Fruit fly (Drosophila melanogaster) Kc167 (cell line): ENCODE measurements around the gene erm.

Source experiments
- Myc ChIP-seq: fragments of >200 bp; optimal IDR thresholded peaks from 2 replicates; lab custom pipeline; 2017; ENCODE audit warnings: missing external identifiers
- Sin3A ChIP-seq: fragments of >200 bp; optimal IDR thresholded peaks from 2 replicates; lab custom pipeline; 2018; ENCODE audit warnings: missing external identifiers
- h ChIP-seq: fragments of >200 bp; optimal IDR thresholded peaks from 3 replicates; lab custom pipeline; 2018; ENCODE audit warnings: missing external identifiers
- insv ChIP-seq: fragments of >200 bp; optimal IDR thresholded peaks from 3 replicates; lab custom pipeline; 2018; ENCODE audit warnings: missing external identifiers
- psq ChIP-seq: fragments of >200 bp; optimal IDR thresholded peaks from 2 replicates; lab custom pipeline; 2017; ENCODE audit warnings: missing external identifiers
- ttk ChIP-seq: sonication (Bioruptor generic); optimal IDR thresholded peaks from 2 replicates; lab custom pipeline; 2017; ENCODE audit warnings: missing external identifiers

The erm gene

DNA sequence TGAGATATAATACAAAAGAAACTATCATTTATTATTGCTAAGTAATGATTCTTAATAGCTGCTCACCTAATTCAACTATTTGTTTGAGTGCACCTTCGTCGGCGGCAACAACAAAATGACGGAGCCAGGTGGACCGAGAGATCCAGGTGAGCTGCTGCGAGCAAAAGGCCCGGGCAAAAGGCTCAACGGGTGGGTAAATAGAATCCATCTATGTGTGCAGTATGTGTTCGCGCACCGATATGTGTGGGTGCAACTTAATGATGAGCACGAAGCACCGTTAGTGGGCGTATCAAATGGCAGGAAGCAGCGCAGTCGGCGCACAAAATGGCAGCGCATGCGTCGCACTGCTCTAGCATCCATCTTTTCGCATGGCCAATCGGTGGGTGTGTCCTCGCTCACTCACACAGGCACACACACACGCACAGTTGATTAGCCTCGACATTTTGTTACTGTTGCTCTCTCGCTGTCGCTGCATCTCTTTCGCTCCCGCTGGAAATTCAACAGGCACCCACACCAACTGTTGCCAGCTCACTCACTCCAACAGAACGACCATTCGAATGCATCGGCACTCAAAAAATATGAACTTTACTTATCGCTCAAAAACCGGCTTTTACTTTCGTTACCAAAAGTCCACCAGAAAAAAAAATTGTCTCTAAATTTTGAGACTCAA is 2.4 kb upstream of the erm start:
- TF ChIP-seq Myc (lab: Kevin White, UChicago) (no peak), h (lab: Kevin White, UChicago) (no peak), insv (no peak)

DNA sequence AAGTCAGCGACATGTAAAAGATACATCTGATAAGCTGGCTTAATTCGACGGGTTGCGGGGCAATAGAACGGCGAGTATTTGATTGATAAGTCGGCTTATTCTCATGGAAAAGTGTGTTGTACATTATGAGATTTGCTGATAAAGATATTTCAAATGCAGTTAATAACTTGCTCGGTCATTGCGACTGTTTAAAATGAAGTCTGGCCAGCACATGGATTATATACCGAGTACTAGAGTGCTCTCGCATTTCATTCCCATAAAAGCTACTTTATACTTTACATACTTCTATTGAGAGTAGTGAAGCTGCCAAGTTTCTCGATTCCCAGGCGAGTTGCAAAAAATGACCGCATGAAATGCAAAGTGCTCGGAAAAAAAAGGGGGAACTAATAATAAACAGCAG is 2.3 kb downstream of the erm start:
- TF ChIP-seq h (lab: Kevin White, UChicago) (no peak), Myc (lab: Kevin White, UChicago) (no peak), ttk (lab: Kevin White, UChicago) (no peak), insv (no peak), Sin3A (lab: Kevin White, UChicago) (no peak), psq (no peak)

DNA sequence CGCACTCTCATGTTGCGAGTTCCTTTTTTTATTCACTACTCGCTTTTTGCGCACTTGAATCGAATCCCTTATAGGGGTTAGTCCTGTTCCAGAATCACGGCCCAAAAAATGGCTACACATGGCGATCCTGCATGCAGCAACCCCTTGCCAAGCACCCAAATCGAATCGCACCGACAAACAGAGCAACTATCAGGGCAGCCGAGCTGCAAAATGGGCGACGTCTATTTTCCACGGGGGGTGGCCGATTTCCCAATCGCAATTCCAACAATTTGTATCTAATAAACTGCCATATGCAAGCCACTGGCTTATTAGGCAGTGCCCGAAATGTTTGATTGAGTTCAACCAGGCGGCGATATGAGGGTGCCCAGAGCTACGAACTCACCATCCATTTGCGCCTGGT is 2.9 kb downstream of the erm start:
- no peak for TF ChIP-seq Sin3A (lab: Kevin White, UChicago)
- no peak for TF ChIP-seq ttk (lab: Kevin White, UChicago)
- no peak for TF ChIP-seq insv
- no peak for TF ChIP-seq Myc (lab: Kevin White, UChicago)
- TF ChIP-seq psq = no peak
- no peak for TF ChIP-seq h (lab: Kevin White, UChicago)

DNA sequence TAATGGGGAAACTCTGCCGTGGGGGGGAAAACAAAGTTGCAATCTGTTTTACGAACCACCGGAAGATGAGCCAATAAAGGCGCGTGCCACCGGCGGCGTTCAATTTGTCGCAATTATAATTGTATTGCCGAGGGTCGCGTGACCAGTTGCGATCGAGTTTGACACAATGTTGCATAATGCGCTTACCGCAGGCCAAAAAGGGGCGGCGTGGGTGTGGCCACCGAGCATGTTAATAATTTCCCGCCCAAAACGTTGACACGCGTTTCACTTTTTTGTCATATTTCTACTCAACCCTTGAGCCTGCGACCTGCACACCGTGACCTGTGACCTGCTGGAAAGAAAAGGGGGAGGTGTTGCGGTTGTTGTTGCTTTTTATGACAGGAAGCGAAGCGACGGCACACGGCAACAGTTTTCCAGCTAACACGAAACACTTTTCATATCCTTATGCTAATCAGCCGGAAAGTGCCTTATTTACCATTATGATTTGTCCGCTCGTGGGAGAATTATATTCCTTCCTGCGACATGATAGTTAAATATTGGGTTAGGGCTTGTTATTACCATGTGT is 8.1 kb downstream of the erm start:
- no peak for TF ChIP-seq psq
- TF ChIP-seq h (lab: Kevin White, UChicago) = no peak
- TF ChIP-seq Sin3A (lab: Kevin White, UChicago) = no peak
- no peak for TF ChIP-seq ttk (lab: Kevin White, UChicago)
- TF ChIP-seq insv = no peak
- no peak for TF ChIP-seq Myc (lab: Kevin White, UChicago)

DNA sequence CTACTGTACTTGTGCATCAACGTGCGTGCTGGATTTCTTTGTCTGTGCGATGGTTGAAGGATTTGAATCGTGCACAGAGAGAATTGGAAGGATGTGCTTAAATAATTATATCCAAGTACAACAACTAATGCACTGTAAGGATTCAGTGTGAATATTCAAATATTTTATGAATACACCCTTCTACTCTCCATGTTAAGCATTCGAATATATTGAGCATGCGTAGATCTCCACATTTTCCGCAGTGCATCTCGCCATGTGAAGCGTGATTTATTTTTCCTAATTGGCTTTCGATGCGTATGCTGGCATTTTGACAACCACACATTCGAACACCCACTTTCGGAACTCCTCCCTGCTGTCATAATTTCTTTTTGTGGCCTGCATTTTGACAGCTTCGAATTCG is 10.1 kb downstream of the erm start:
- TF ChIP-seq h (lab: Kevin White, UChicago) = no peak
- TF ChIP-seq psq = no peak
- no peak for TF ChIP-seq insv
- no peak for TF ChIP-seq ttk (lab: Kevin White, UChicago)
- TF ChIP-seq Myc (lab: Kevin White, UChicago) = no peak
- TF ChIP-seq Sin3A (lab: Kevin White, UChicago) = no peak

DNA sequence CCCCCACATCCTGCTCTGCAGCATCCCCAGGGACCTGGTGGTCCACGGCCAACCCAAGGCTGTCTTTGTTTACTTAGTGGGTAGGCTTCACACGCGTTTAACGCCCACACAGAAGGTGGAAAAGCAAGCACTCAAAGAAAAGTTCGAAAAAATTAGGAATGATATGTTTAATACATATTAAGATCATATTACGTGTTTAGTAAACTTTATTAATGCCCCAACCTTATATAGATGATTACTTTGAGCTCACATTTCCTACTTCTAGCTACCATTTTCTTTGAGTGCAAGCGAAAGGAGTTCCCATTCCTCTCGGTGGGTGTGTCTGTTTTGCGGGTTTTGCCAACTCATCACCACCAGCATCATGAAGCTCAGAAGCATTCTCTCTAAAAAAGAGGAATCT is 10.7 kb downstream of the erm start:
- TF ChIP-seq h (lab: Kevin White, UChicago) (no peak), ttk (lab: Kevin White, UChicago) (no peak), Myc (lab: Kevin White, UChicago) (no peak), Sin3A (lab: Kevin White, UChicago) (no peak), psq (no peak), insv (no peak)

DNA sequence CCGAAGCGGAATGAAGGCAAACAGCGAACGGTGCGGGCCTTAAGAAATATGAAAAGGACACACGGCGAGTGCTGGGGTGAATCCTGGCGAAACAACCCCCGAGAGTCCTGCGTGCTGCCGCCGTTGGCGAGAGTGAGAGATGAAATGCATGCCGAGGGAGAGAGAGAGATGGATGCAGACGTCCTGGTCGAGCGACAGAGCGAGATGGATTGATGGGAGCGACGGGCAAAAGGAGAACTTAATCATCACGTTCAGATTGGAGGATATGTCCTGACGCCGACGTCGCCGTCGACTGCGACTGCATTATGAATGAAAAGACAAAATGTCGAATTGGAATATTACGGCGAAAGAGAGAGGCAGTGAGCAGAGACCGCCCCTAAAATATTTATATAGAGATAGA is 15.6 kb downstream of the erm start:
- TF ChIP-seq insv (no peak), h (lab: Kevin White, UChicago) (no peak)

DNA sequence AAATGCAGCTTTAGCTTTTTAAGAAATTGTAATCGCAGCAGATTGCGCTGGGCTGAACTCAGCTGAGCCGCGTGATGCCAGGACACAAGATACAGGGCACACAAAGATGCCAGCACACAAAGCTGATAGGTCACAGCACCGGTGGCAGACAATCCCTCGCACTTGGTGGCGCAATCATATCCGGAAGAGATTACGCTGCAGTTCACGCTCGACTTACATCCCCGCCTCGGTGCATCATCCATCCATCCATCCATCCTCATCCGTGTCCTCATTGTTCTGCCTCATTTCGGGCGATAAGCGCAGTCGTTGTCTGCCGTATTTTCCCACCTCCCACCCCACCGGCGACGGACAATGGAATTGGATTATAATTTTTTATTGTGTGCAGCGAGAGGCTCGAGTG is 22.2 kb downstream of the erm start:
- no peak for TF ChIP-seq ttk (lab: Kevin White, UChicago)
- TF ChIP-seq insv = no peak
- no peak for TF ChIP-seq Sin3A (lab: Kevin White, UChicago)

DNA sequence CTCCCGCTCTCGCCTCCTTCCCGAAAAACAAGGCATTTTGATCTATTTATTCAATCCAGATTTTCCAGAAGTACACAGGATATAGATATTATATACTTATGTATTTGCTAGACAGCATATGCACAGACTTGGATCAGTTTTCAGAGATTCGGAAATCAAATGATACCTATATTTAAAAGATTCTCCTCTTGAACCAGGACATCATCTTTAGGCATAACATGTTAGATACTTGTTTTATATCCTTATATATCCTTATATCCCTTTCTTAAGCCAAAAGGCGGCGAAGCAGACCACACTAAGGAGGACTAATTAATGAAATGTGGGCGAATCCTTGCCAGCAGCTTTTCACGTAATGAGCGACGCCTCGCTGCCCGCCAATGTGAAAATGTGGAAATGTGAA is 23.5 kb downstream of the erm start, which contains the start of gene CG33673:
CG33673 (minus strand) TSS at position 101 of the 400 bp plus-strand sequence.
- no peak for TF ChIP-seq h (lab: Kevin White, UChicago)
- TF ChIP-seq ttk (lab: Kevin White, UChicago) = no peak
- TF ChIP-seq insv = no peak
- TF ChIP-seq Sin3A (lab: Kevin White, UChicago) = no peak
- no peak for TF ChIP-seq Myc (lab: Kevin White, UChicago)
- TF ChIP-seq psq = no peak

DNA sequence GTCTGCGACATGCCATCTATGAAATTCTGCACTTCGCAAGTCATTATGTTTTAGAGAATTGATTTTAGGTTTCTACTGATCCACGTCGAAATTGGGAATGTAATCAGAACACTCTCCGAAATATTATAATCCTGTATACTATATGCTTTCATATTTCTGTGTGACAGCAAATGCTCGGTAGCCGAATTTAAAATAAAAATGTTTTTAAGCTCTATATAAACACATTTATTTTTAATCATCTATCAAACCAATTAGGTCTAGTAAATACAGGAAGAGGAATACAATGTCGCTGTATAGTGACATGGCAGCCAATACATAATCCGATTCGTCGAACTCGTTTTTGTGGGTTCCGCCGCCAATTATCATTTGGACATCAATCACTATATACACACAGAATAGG is 24.6 kb downstream of the erm start, which contains the start of gene CG15357:
CG15357 (minus strand) TSS at position 101 of the 400 bp plus-strand sequence.
- no peak for TF ChIP-seq ttk (lab: Kevin White, UChicago)
- no peak for TF ChIP-seq Sin3A (lab: Kevin White, UChicago)
- no peak for TF ChIP-seq Myc (lab: Kevin White, UChicago)
- no peak for TF ChIP-seq insv
- TF ChIP-seq h (lab: Kevin White, UChicago) = no peak
- TF ChIP-seq psq = no peak

DNA sequence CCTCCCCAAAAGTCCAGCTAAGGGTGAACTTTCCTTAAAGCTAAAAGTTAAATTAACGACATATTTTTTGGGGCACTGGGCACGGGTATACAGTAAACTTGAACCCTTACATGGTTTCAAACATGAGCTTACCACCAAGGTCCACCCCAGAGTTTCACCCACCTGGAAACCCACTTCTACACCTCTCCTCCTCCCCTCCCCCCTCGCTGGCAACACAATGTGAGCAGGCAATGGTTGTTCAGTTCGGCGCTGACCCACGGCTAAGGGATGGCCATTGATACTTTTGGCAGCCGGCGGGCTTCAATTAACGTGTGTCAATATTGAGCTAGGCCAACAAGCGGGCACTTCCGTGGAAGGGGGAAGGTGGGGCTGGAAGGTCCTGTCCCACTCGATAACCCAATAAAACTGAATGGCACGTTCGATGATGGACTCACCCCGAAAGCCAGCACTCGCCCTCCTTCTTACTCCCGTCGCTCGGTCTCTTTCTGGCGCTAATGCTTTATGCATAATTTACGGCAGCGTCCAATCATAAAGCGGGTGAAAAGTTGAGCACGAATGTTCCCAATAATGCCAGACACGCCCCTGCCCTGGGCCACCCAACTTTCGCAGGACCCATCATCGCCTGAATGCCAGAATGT is 25.6 kb downstream of the erm start:
- TF ChIP-seq Sin3A (lab: Kevin White, UChicago) = no peak
- TF ChIP-seq ttk (lab: Kevin White, UChicago) = no peak
- TF ChIP-seq Myc (lab: Kevin White, UChicago) = no peak
- no peak for TF ChIP-seq h (lab: Kevin White, UChicago)
- TF ChIP-seq insv = no peak
- TF ChIP-seq psq = no peak

DNA sequence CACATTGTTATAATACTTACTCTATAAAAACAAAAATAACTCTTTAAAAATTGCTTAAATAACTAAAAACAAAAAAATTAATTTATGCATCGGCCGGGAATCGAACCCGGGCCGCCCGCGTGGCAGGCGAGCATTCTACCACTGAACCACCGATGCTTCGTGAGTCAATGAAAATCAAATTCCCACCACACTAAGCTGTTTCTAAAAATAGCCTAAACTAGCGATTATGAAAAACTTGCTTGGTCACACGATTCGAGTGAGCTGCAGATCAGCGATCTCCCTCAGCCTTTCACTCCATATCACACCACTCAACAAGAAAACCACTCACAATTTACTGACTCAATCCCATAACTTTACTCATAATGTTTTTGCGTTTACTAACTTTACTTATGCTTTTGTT is 32.2 kb downstream of the erm start:
- no peak for TF ChIP-seq ttk (lab: Kevin White, UChicago)
- TF ChIP-seq Sin3A (lab: Kevin White, UChicago) = no peak
- TF ChIP-seq psq = no peak
- TF ChIP-seq Myc (lab: Kevin White, UChicago) = no peak
- no peak for TF ChIP-seq h (lab: Kevin White, UChicago)
- TF ChIP-seq insv = no peak
